Worm (Caenorhabditis elegans) whole organism, young adult: ENCODE data around the gene blos-7.

ENCODE experiments used
- B0336.3 ChIP-seq: fragments of 200-800 bp; sonication (Bioruptor generic); IDR thresholded peaks from 2 replicates; pipeline ENCODE4 v1.3.6; 2022; ENCODE audit warnings: missing genetic modification characterization, missing compliant biosample characterization
- C17E4.6 ChIP-seq: fragments of 200-800 bp; sonication (Bioruptor generic); IDR thresholded peaks from 2 replicates; pipeline ENCODE4 v1.3.6; 2022; ENCODE audit warnings: missing genetic modification reagents, missing genetic modification characterization, missing compliant biosample characterization
- K11D2.4 ChIP-seq: fragments of 200-800 bp; sonication (Bioruptor generic); IDR thresholded peaks from 2 replicates; pipeline ENCODE4 v1.3.6; 2022; ENCODE audit warnings: missing genetic modification reagents, missing genetic modification characterization, missing compliant biosample characterization
- Y53G8AR.9 ChIP-seq: fragments of 200-800 bp; sonication (Bioruptor generic); conservative IDR thresholded peaks from 2 replicates; pipeline ENCODE4 v1.3.6; 2022; ENCODE audit warnings: missing genetic modification reagents, missing genetic modification characterization, missing compliant biosample characterization
- ZK185.1 ChIP-seq: sonication (generic microtip); optimal IDR thresholded peaks from 2 replicates; lab custom pipeline; 2016; ENCODE audit warnings: mild to moderate bottlenecking, missing genetic modification characterization, missing compliant biosample characterization; ENCODE audit not compliant: poor library complexity, severe bottlenecking
- atf-7 ChIP-seq: sonication (generic microtip); optimal IDR thresholded peaks from 2 replicates; lab custom pipeline; 2017; ENCODE audit warnings: mild to moderate bottlenecking, missing genetic modification characterization, missing compliant biosample characterization
- cebp-1 ChIP-seq, 2 experiments: fragments of 200-800 bp in 1 of 2; sonication (Bioruptor generic) in 1 of 2; sonication (generic microtip) in 1 of 2; IDR thresholded peaks in 1 of 2; optimal IDR thresholded peaks in 1 of 2; 2 replicates each; pipeline versions ENCODE4 v1.3.6 to Lab custom; 2017 to 2022; ENCODE audit warnings: missing compliant biosample characterization in 2 of 2, missing genetic modification characterization in 2 of 2, mild to moderate bottlenecking in 1 of 2, missing genetic modification reagents in 1 of 2, moderate library complexity in 1 of 2
- ceh-58 ChIP-seq: fragments of 200-800 bp; sonication (Bioruptor generic); IDR thresholded peaks from 2 replicates; pipeline ENCODE4 v1.3.6; 2022; ENCODE audit warnings: missing genetic modification characterization, missing compliant biosample characterization
- ceh-79 ChIP-seq: sonication (generic microtip); optimal IDR thresholded peaks from 2 replicates; lab custom pipeline; 2017; ENCODE audit warnings: mild to moderate bottlenecking, missing genetic modification characterization, missing compliant biosample characterization
- dox-1 ChIP-seq: fragments of 200-800 bp; sonication (Bioruptor generic); IDR thresholded peaks from 2 replicates; pipeline ENCODE4 v1.3.6; 2022; ENCODE audit warnings: missing genetic modification reagents, missing genetic modification characterization, missing compliant biosample characterization
- dpl-1 ChIP-seq: fragments of 150-350 bp; optimal IDR thresholded peaks from 2 replicates; lab custom pipeline; 2014; ENCODE audit warnings: missing biosample characterization, missing genetic modification reagents, missing genetic modification characterization
- egrh-3 ChIP-seq: fragments of 200-800 bp; sonication (Bioruptor generic); IDR thresholded peaks from 2 replicates; pipeline ENCODE4 v1.3.6; 2022; ENCODE audit warnings: missing genetic modification reagents, missing genetic modification characterization, missing compliant biosample characterization
- ets-4 ChIP-seq: fragments of 200-800 bp; sonication (Bioruptor generic); optimal IDR thresholded peaks from 2 replicates; lab custom pipeline; 2018; ENCODE audit warnings: mild to moderate bottlenecking, missing genetic modification characterization, missing compliant biosample characterization
- hmg-1.2 ChIP-seq: fragments of 200-800 bp; sonication (Bioruptor generic); IDR thresholded peaks from 2 replicates; pipeline ENCODE4 v1.3.6; 2022; ENCODE audit warnings: missing genetic modification reagents, missing genetic modification characterization, missing compliant biosample characterization
- hrde-1 ChIP-seq: sonication (generic microtip); optimal IDR thresholded peaks from 2 replicates; lab custom pipeline; 2016; ENCODE audit warnings: missing genetic modification characterization, mild to moderate bottlenecking, missing compliant biosample characterization, moderate library complexity, missing genotype, missing genetic modification reagents, borderline replicate concordance
- let-526 ChIP-seq: fragments of 200-800 bp; sonication (Bioruptor generic); IDR thresholded peaks from 2 replicates; pipeline ENCODE4 v1.3.6; 2022; ENCODE audit warnings: missing genetic modification reagents, missing genetic modification characterization, missing compliant biosample characterization
- let-607 ChIP-seq, 2 experiments: fragments of 200-800 bp in 1 of 2; sonication (Bioruptor generic) in 1 of 2; sonication (generic microtip) in 1 of 2; optimal IDR thresholded peaks; 2 replicates each; lab custom pipeline; 2016 to 2018; ENCODE audit warnings: mild to moderate bottlenecking in 2 of 2, missing compliant biosample characterization in 2 of 2, missing genetic modification characterization in 2 of 2, moderate library complexity in 2 of 2, missing genotype in 1 of 2
- lin-40 ChIP-seq: sonication (generic microtip); optimal IDR thresholded peaks from 2 replicates; lab custom pipeline; 2016; ENCODE audit warnings: missing genetic modification characterization, mild to moderate bottlenecking, missing compliant biosample characterization, missing genotype, missing genetic modification reagents
- lin-54 ChIP-seq: fragments of 200-800 bp; sonication (Bioruptor generic); optimal IDR thresholded peaks from 2 replicates; lab custom pipeline; 2018; ENCODE audit warnings: mild to moderate bottlenecking, missing genetic modification characterization, missing compliant biosample characterization
- madf-10 ChIP-seq: sonication (generic microtip); optimal IDR thresholded peaks from 2 replicates; lab custom pipeline; 2016; ENCODE audit warnings: mild to moderate bottlenecking, missing genetic modification characterization, missing compliant biosample characterization
- madf-6 ChIP-seq: fragments of 200-800 bp; sonication (Bioruptor generic); IDR thresholded peaks from 2 replicates; pipeline ENCODE4 v1.3.6; 2022; ENCODE audit warnings: missing genetic modification reagents, missing genetic modification characterization, missing compliant biosample characterization
- madf-8 ChIP-seq: fragments of 200-800 bp; sonication (Bioruptor generic); conservative IDR thresholded peaks from 2 replicates; pipeline ENCODE4 v1.3.6; 2022; ENCODE audit warnings: missing genetic modification reagents, missing genetic modification characterization, missing compliant biosample characterization
- mcd-1 ChIP-seq: fragments of 200-800 bp; sonication (Bioruptor generic); IDR thresholded peaks from 2 replicates; pipeline ENCODE4 v1.3.6; 2022; ENCODE audit warnings: missing genetic modification reagents, missing genetic modification characterization, missing compliant biosample characterization
- mxl-1 ChIP-seq: sonication (generic microtip); optimal IDR thresholded peaks from 2 replicates; lab custom pipeline; 2016; ENCODE audit warnings: missing genetic modification characterization, missing compliant biosample characterization
- nfya-2 ChIP-seq: fragments of 200-800 bp; sonication (Bioruptor generic); IDR thresholded peaks from 2 replicates; pipeline ENCODE4 v1.3.6; 2022; ENCODE audit warnings: missing genetic modification reagents, missing genetic modification characterization, missing compliant biosample characterization
- nfyb-1 ChIP-seq: fragments of 200-800 bp; sonication (Bioruptor generic); IDR thresholded peaks from 2 replicates; pipeline ENCODE4 v1.3.6; 2022; ENCODE audit warnings: missing genetic modification reagents, missing genetic modification characterization, missing compliant biosample characterization
- nhr-80 ChIP-seq: sonication (generic microtip); optimal IDR thresholded peaks from 2 replicates; lab custom pipeline; 2016; ENCODE audit warnings: missing genetic modification characterization, missing compliant biosample characterization
- nhr-90 ChIP-seq: sonication (generic microtip); optimal IDR thresholded peaks from 2 replicates; lab custom pipeline; 2016; ENCODE audit warnings: missing genotype, mild to moderate bottlenecking, missing genetic modification characterization, missing compliant biosample characterization
- pha-4 ChIP-seq: fragments of 150-350 bp; sonication (generic microtip); optimal IDR thresholded peaks from 2 replicates; lab custom pipeline; 2014; ENCODE audit warnings: missing biosample characterization, missing genetic modification reagents, missing genetic modification characterization
- repo-1 ChIP-seq: sonication (generic microtip); optimal IDR thresholded peaks from 2 replicates; lab custom pipeline; 2017; ENCODE audit warnings: mild to moderate bottlenecking, missing genetic modification characterization, missing compliant biosample characterization
- snpc-4 ChIP-seq, 5 experiments: fragments of 150-350 bp in 1 of 5; sonication (generic microtip) in 4 of 5; optimal IDR thresholded peaks; 2 replicates each; lab custom pipeline; 2014 to 2018; ENCODE audit warnings: missing genetic modification characterization in 5 of 5, missing biosample characterization in 3 of 5, antibody characterized with exemption in 2 of 5, mild to moderate bottlenecking in 2 of 5, missing compliant biosample characterization in 2 of 5, missing genotype in 2 of 5, moderate library complexity in 2 of 5, missing genetic modification reagents in 1 of 5
- sptf-2 ChIP-seq: fragments of 200-800 bp; sonication (Bioruptor generic); optimal IDR thresholded peaks from 2 replicates; lab custom pipeline; 2018; ENCODE audit warnings: mild to moderate bottlenecking, missing genetic modification characterization, missing compliant biosample characterization
- tbp1 ChIP-seq: fragments of 200-800 bp; sonication (Bioruptor generic); optimal IDR thresholded peaks from 2 replicates; lab custom pipeline; 2018; ENCODE audit warnings: mild to moderate bottlenecking, missing genetic modification characterization, missing compliant biosample characterization
- tbx-9 ChIP-seq: sonication (generic microtip); optimal IDR thresholded peaks from 2 replicates; lab custom pipeline; 2016; ENCODE audit warnings: borderline replicate concordance, missing genetic modification characterization, inconsistent platforms, missing compliant biosample characterization
- tlf-1 ChIP-seq: fragments of 200-800 bp; sonication (Bioruptor generic); optimal IDR thresholded peaks from 2 replicates; lab custom pipeline; 2018; ENCODE audit warnings: mild to moderate bottlenecking, missing genetic modification characterization, missing compliant biosample characterization
- zfh-2 ChIP-seq: fragments of 200-800 bp; sonication (Bioruptor generic); conservative IDR thresholded peaks from 2 replicates; pipeline ENCODE4 v1.3.6; 2022; ENCODE audit warnings: missing genetic modification reagents, missing genetic modification characterization, missing compliant biosample characterization
- ztf-22 ChIP-seq: fragments of 200-800 bp; sonication (Bioruptor generic); optimal IDR thresholded peaks from 2 replicates; lab custom pipeline; 2018; ENCODE audit warnings: mild to moderate bottlenecking, missing genetic modification characterization, moderate library complexity, missing compliant biosample characterization
- ztf-28 ChIP-seq: fragments of 200-800 bp; sonication (Bioruptor generic); IDR thresholded peaks from 2 replicates; pipeline ENCODE4 v1.3.6; 2022; ENCODE audit warnings: missing genetic modification reagents, missing genetic modification characterization, missing compliant biosample characterization

The blos-7 gene

ce11 chrIV:3621805-3622355 is 39.2 kb upstream of the blos-7 start:
- TF ChIP-seq zfh-2 (GFP tag; lab: Robert Waterston, UW) = 0 out of 2 replicates have a peak, but pooled peaks have one; percentile 11
- no peak for TF ChIP-seq ceh-79 (tag; lab: Kevin White, UChicago)

DNA sequence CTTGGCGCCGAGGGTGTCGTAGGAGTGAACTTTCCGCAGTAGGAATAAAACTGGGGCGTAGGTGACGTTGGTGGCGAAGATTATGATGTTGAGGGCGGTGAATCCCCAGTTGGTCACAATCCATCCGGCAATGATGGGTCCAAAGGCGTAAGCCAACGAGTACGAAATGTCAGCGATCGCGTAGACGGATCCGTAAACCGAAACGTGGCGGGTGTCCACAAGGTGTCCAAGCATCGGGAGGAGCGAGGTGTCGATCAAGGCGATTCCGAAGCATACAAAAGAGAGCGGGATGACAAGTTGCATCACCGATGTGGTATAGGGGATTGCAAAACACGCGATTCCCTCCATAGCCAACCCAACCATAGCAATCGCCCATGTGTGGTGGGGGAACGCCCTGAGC is 36.0 kb upstream of the blos-7 start:
- TF ChIP-seq snpc-4 (GFP tag; optimal IDR thresholded peaks at IDR 0.05; lab: Kevin White, UChicago) (no peak), snpc-4 (tag; optimal IDR thresholded peaks at IDR 0.05; lab: Kevin White, UChicago) (no peak), ZK185.1 (tag; lab: Kevin White, UChicago) (no peak), madf-6 (0 out of 2 replicates have a peak, but pooled peaks have one; percentile 27)

DNA sequence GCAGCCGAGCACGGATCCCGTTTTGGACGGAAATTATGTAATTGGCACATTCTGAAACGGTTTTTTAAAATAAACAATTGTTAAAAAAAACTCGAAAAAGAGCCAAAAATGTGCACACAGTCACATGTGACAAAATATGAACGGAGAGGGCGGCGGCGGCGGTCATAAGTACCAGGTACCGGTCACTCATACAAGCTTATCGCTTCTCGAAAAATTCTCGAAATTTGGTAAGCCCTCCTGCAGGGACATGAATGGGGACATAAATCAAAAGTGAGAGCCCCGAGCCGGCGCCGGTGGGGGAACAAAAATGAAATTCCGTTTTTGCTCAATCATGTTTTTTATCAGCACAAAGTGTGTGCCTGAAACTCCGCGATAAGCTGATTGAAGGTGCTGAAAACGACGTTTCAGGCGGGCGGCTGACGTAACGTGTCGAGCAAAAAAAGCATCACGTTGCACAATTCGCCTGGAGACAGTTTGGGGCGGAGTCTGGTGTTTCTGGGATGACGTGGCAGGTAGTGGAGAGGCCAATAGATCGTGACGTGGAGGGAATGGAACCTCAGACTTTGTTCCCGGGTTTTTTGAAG is 30.4 kb upstream of the blos-7 start, which contains the start of gene ltah-1.2:
Gene ltah-1.2, minus strand, starts transcription at position 51 of the 584 bp plus-strand sequence.
- TF ChIP-seq ceh-79 (tag; lab: Kevin White, UChicago) (no peak), repo-1 (tag; lab: Kevin White, UChicago) (no peak), dpl-1 (GFP tag; lab: Kevin White, UChicago) (no peak), cebp-1 (GFP tag; IDR thresholded peaks at IDR 0.05; lab: Robert Waterston, UW) (no peak), cebp-1 (tag; optimal IDR thresholded peaks at IDR 0.05; lab: Kevin White, UChicago) (peak; percentile 57), madf-8 (no peak), tbp1 (peak; percentile 5), zfh-2 (GFP tag; lab: Robert Waterston, UW) (peak; percentile 49; the same call in 1 of the 2 replicates), mcd-1 (GFP tag; lab: Robert Waterston, UW) (peak; percentile 45; the same call in 1 of the 2 replicates), ztf-22 (peak; percentile 81), atf-7 (tag; lab: Kevin White, UChicago) (peak; percentile 81), madf-10 (peak; percentile 13), nhr-80 (tag; lab: Kevin White, UChicago) (peak; percentile 92), ztf-28 (GFP tag; lab: Robert Waterston, UW) (no peak), C17E4.6 (GFP tag; lab: Robert Waterston, UW) (no peak), hrde-1 (no peak), dox-1 (GFP tag; lab: Robert Waterston, UW) (peak; percentile 67; the same call in 1 of the 2 replicates), ceh-58 (no peak), let-607 (tag; optimal IDR thresholded peaks at IDR 0.05; lab: Kevin White, UChicago) (peak; percentile 96 to 97), nfyb-1 (peak; percentile 53; the same call in 1 of the 2 replicates), ets-4 (GFP tag; lab: Kevin White, UChicago) (peak; percentile 88), tlf-1 (GFP tag; lab: Kevin White, UChicago) (peak; percentile 36), lin-54 (peak; percentile 9), B0336.3 (GFP tag; lab: Robert Waterston, UW) (peak; percentile 76), nfya-2 (GFP tag; lab: Robert Waterston, UW) (no peak)

ce11 chrIV:3611845-3612244 is 29.1 kb upstream of the blos-7 start:
- TF ChIP-seq nhr-80 (tag; lab: Kevin White, UChicago) (peak; percentile 95), snpc-4 (GFP tag; optimal IDR thresholded peaks at IDR 0.05; lab: Kevin White, UChicago) (no peak), snpc-4 (tag; optimal IDR thresholded peaks at IDR 0.05; lab: Kevin White, UChicago) (peak in 3 of 4 experiments; percentile 12 to 33 (median 32)), ztf-22 (peak; percentile 84), mxl-1 (tag; lab: Kevin White, UChicago) (no peak), lin-40 (tag; lab: Kevin White, UChicago) (peak; percentile 23), ets-4 (GFP tag; lab: Kevin White, UChicago) (peak; percentile 95), dox-1 (GFP tag; lab: Robert Waterston, UW) (peak; percentile 75), nfyb-1 (peak; percentile 74), K11D2.4 (GFP tag; lab: Robert Waterston, UW) (0 out of 2 replicates have a peak, but pooled peaks have one; percentile 53), hmg-1.2 (GFP tag; lab: Robert Waterston, UW) (peak; percentile 40; the same call in 1 of the 2 replicates), tlf-1 (GFP tag; lab: Kevin White, UChicago) (peak; percentile 82), nhr-90 (peak; percentile 76), lin-54 (peak; percentile 32), tbx-9 (tag; lab: Kevin White, UChicago) (no peak), atf-7 (tag; lab: Kevin White, UChicago) (peak; percentile 53), B0336.3 (GFP tag; lab: Robert Waterston, UW) (peak; percentile 76), pha-4 (tag; lab: Kevin White, UChicago) (peak; percentile 52), egrh-3 (GFP tag; lab: Robert Waterston, UW) (0 out of 2 replicates have a peak, but pooled peaks have one; percentile 33), Y53G8AR.9 (GFP tag; lab: Robert Waterston, UW) (0 out of 2 replicates have a peak, but pooled peaks have one; percentile 43), let-526 (GFP tag; lab: Robert Waterston, UW) (peak; percentile 38; the same call in 1 of the 2 replicates), sptf-2 (GFP tag; lab: Kevin White, UChicago) (peak; percentile 44)
